Worm (Caenorhabditis elegans): Measurements from ENCODE around the gene Y39H10A.1.

ce11 chrV:3768270-3768669 is 1.3 kb downstream of the Y39H10A.1 start, which contains the start of gene R08E5.4:
- TF ChIP-seq cnd-1 (tag; optimal IDR thresholded peaks at IDR 0.05) (no peak), unc-39 (tag; optimal IDR thresholded peaks at IDR 0.05) (no peak), ceh-83 (GFP tag; optimal IDR thresholded peaks at IDR 0.05) (no peak), pha-4 (tag; optimal IDR thresholded peaks at IDR 0.05) (no peak), ces-1 (GFP tag; optimal IDR thresholded peaks at IDR 0.05) (no peak), ztf-11 (tag; optimal IDR thresholded peaks at IDR 0.05) (no peak), lsy-2 (tag; optimal IDR thresholded peaks at IDR 0.05) (no peak), lin-13 (tag; optimal IDR thresholded peaks at IDR 0.05) (no peak), mep-1 (tag; optimal IDR thresholded peaks at IDR 0.05) (no peak)

Measured in whole organism, mixed stage, embryonic.